Fruit fly (Drosophila melanogaster) whole organism, larva: ENCODE data around the gene CG4935.

ENCODE experiments used
- noc ChIP-seq: fragments of 200-800 bp; sonication (Bioruptor generic); optimal IDR thresholded peaks from 3 replicates; lab custom pipeline; 2019; ENCODE audit warnings: missing biosample characterization, mild to moderate bottlenecking, missing genetic modification characterization, moderate library complexity

CG4935 gene

dm6 chr2L:16284306-16285299 is 22.7 kb downstream of the CG4935 start:
- peak; percentile 72 for TF ChIP-seq noc (tag; lab: Kevin White, UChicago)

dm6 chr2L:16285692-16286359 is 23.9 kb downstream of the CG4935 start:
- TF ChIP-seq noc (tag; lab: Kevin White, UChicago), result peak; percentile 83

dm6 chr2L:16286360-16287005 is 24.5 kb downstream of the CG4935 start:
- TF ChIP-seq noc (tag; lab: Kevin White, UChicago), result peak; percentile 83

- no peak for TF ChIP-seq noc (tag; lab: Kevin White, UChicago)
Measured at dm6 chr2L:16287006-16287601, 25.2 kb downstream of the CG4935 start.

- TF ChIP-seq noc (tag; lab: Kevin White, UChicago), result no peak
Measured at dm6 chr2L:16287602-16288392, 25.9 kb downstream of the CG4935 start, which contains the start of the genes crp and pkaap. crp (minus strand) TSS chr2L:16287730. pkaap (plus strand) TSS chr2L:16288290.

dm6 chr2L:16288393-16288731 is 26.4 kb downstream of the CG4935 start:
- TF ChIP-seq noc (tag; lab: Kevin White, UChicago), result no peak

dm6 chr2L:16290984-16291383 is 29.0 kb downstream of the CG4935 start, which contains the start of gene CG17329:
CG17329 (plus strand) TSS chr2L:16291284.
- TF ChIP-seq noc (tag; lab: Kevin White, UChicago), result no peak

dm6 chr2L:16292975-16293501 is 31.1 kb downstream of the CG4935 start, which contains the start of gene CG13258:
CG13258 (minus strand) TSS chr2L:16293025.
- no peak for TF ChIP-seq noc (tag; lab: Kevin White, UChicago)

dm6 chr2L:16293703-16294233 is 31.8 kb downstream of the CG4935 start, which contains the start of gene Cyp303a1:
Cyp303a1 (plus strand) TSS chr2L:16294183.
- TF ChIP-seq noc (tag; lab: Kevin White, UChicago), result no peak

dm6 chr2L:16299466-16300311 is 37.7 kb downstream of the CG4935 start, which contains the start of the genes heix and CG17328:
heix (minus strand) TSS chr2L:16299858.
CG17328 (plus strand) TSS chr2L:16299943.
- TF ChIP-seq noc (tag; lab: Kevin White, UChicago), result no peak

dm6 chr2L:16302773-16303279 is 40.9 kb downstream of the CG4935 start, which contains the start of gene GMF:
GMF (minus strand) TSS chr2L:16302954.
- TF ChIP-seq noc (tag; lab: Kevin White, UChicago), result peak; percentile 44

- peak; percentile 74 for TF ChIP-seq noc (tag; lab: Kevin White, UChicago)
Measured at dm6 chr2L:16307026-16307703, 45.2 kb downstream of the CG4935 start, which contains the start of the genes CG5861 and Syx5. CG5861 (minus strand) TSS chr2L:16307298. Syx5 (plus strand) TSS chr2L:16307346.
